Fruit fly (Drosophila melanogaster): ENCODE data around the gene Swt1.

Gene Swt1

DNA sequence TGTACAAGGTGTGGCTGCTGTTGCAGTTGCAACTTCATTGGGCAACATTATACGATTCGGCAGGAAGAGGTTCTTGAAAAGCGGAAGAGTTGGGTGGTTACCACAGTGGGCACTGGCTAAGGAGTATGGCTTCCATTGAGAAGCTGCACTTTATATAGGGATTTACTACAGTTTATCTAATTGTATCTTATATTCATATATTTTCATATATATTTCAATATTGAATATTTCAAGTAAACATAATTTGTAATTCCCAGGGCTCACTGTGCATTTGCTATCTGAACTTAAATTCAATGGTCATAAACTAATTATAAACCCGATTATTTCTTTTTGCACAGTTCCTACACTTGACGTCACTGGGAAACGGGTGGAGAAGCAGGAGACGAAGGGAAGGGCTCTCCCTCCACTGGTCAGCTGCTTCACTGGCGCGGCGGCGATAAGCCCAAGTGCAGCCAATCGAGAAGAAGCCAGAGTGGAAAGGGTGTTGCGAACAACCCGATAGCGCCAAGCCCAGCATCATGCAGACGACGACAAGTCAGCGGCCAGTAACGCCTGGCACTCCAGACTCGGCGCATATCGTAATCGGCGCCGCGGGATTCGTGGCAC lies 4.5 kb upstream of the Swt1 start (continued):
- TF ChIP-seq CG1602 (GFP tag; optimal IDR thresholded peaks at IDR 0.05) (no peak), CG1024 (GFP tag; IDR thresholded peaks at IDR 0.05) (0 out of 2 replicates have a peak, but pooled peaks have one; percentile 6), Ravus (GFP tag; IDR thresholded peaks at IDR 0.05) (no peak), PHDP (tag; optimal IDR thresholded peaks at IDR 0.05) (peak; percentile 53), CG32532 (GFP tag; IDR thresholded peaks at IDR 0.05) (peak; percentile 60), wek (GFP tag; optimal IDR thresholded peaks at IDR 0.05) (no peak), CG3847 (GFP tag; IDR thresholded peaks at IDR 0.05) (peak; percentile 51), CoRest (tag; optimal IDR thresholded peaks at IDR 0.05) (peak; percentile 44), CG30403 (GFP tag; optimal IDR thresholded peaks at IDR 0.05) (peak; percentile 41), fd3F (GFP tag; optimal IDR thresholded peaks at IDR 0.05) (peak; percentile 47), vfl (GFP tag; optimal IDR thresholded peaks at IDR 0.05) (no peak), dati (GFP tag; IDR thresholded peaks at IDR 0.05) (no peak), sens (GFP tag) (no peak), CG9215 (GFP tag; IDR thresholded peaks at IDR 0.05) (0 out of 2 replicates have a peak, but pooled peaks have one; percentile 10), kni (GFP tag; optimal IDR thresholded peaks at IDR 0.05) (no peak), cwo (GFP tag; optimal IDR thresholded peaks at IDR 0.05) (peak; percentile 28), CG16779 (GFP tag; IDR thresholded peaks at IDR 0.05) (no peak), CG9932 (GFP tag; IDR thresholded peaks at IDR 0.05) (peak; percentile 45), scrt (GFP tag; optimal IDR thresholded peaks at IDR 0.05) (peak; percentile 2), Dad (GFP tag; optimal IDR thresholded peaks at IDR 0.05) (no peak), D19A (tag; optimal IDR thresholded peaks at IDR 0.05) (peak; percentile 4), CG32772 (GFP tag; IDR thresholded peaks at IDR 0.05) (no peak), dysf (GFP tag; IDR thresholded peaks at IDR 0.05) (peak; percentile 40; the same call in 1 of the 3 replicates), org-1 (GFP tag; optimal IDR thresholded peaks at IDR 0.05) (peak; percentile 8), CG16815 (GFP tag; optimal IDR thresholded peaks at IDR 0.05) (peak; percentile 21), HLH3B (GFP tag; IDR thresholded peaks at IDR 0.05) (peak; percentile 60), nmo (GFP tag; optimal IDR thresholded peaks at IDR 0.05) (no peak), prd (optimal IDR thresholded peaks at IDR 0.05) (no peak), prd (GFP tag; IDR thresholded peaks at IDR 0.05) (no peak), lilli (GFP tag; optimal IDR thresholded peaks at IDR 0.05) (peak; percentile 42), Oli (tag; optimal IDR thresholded peaks at IDR 0.05) (peak; percentile 48), CG17385 (GFP tag; optimal IDR thresholded peaks at IDR 0.05) (peak; percentile 51), Dek (tag; optimal IDR thresholded peaks at IDR 0.05) (peak; percentile 28), dmrt11E (tag; optimal IDR thresholded peaks at IDR 0.05) (peak; percentile 16), CG9727 (GFP tag; optimal IDR thresholded peaks at IDR 0.05) (peak; percentile 40), Xrp1 (GFP tag; IDR thresholded peaks at IDR 0.05) (peak; percentile 14; the same call in 1 of the 2 replicates), CG10959 (GFP tag; IDR thresholded peaks at IDR 0.05) (no peak), CG13894 (tag; optimal IDR thresholded peaks at IDR 0.05) (peak; percentile 25), Xbp1 (GFP tag; optimal IDR thresholded peaks at IDR 0.05) (peak; percentile 28), inv (GFP tag; IDR thresholded peaks at IDR 0.05; ENCODE audit: partially characterized antibody) (no peak), TFAM (GFP tag; optimal IDR thresholded peaks at IDR 0.05) (no peak), Sin3A (optimal IDR thresholded peaks at IDR 0.05) (no peak), gem (tag; optimal IDR thresholded peaks at IDR 0.05) (peak; percentile 62), en (GFP tag; optimal IDR thresholded peaks at IDR 0.05) (no peak), Rfx (GFP tag; IDR thresholded peaks at IDR 0.05) (peak; percentile 63), CG2678 (tag; optimal IDR thresholded peaks at IDR 0.05) (peak; percentile 71), sim (GFP tag; IDR thresholded peaks at IDR 0.05) (no peak), CkIIα-i1 (GFP tag; IDR thresholded peaks at IDR 0.05) (no peak), CG4328 (GFP tag; optimal IDR thresholded peaks at IDR 0.05) (no peak), CG3163 (GFP tag; optimal IDR thresholded peaks at IDR 0.05) (no peak), CG18476 (GFP tag; optimal IDR thresholded peaks at IDR 0.05) (no peak)

Measured in whole organism, embryonic.